Worm (Caenorhabditis elegans) whole organism, L3 larva: ENCODE data around the gene C16C8.4.
"Not testable (repeated sequence)": the region's sequence is repeated elsewhere in the genome, so short reads cannot be mapped to it uniquely, and the experiment has no call there.

Source experiments
- R02D3.7 ChIP-seq: fragments of 150-350 bp; optimal IDR thresholded peaks from 2 replicates; lab custom pipeline; 2014; ENCODE audit warnings: missing biosample characterization, missing genetic modification characterization
- ZK546.5 ChIP-seq: sonication (generic microtip); optimal IDR thresholded peaks from 2 replicates; lab custom pipeline; 2017; ENCODE audit warnings: missing biosample characterization, missing genetic modification characterization
- aly-2 ChIP-seq: fragments of 150-350 bp; optimal IDR thresholded peaks from 2 replicates; lab custom pipeline; 2014; ENCODE audit warnings: missing biosample characterization, missing genetic modification characterization
- ceh-16 ChIP-seq: sonication (generic microtip); optimal IDR thresholded peaks from 2 replicates; lab custom pipeline; 2017; ENCODE audit warnings: missing biosample characterization, missing genetic modification characterization
- ceh-28 ChIP-seq: fragments of 150-350 bp; optimal IDR thresholded peaks from 2 replicates; lab custom pipeline; 2014; ENCODE audit warnings: missing biosample characterization, missing genetic modification reagents, missing genetic modification characterization
- ceh-82 ChIP-seq: fragments of 150-350 bp; optimal IDR thresholded peaks from 2 replicates; lab custom pipeline; 2014; ENCODE audit warnings: missing biosample characterization, missing genetic modification characterization
- ceh-9 ChIP-seq: sonication (generic microtip); optimal IDR thresholded peaks from 2 replicates; lab custom pipeline; 2018; ENCODE audit warnings: missing biosample characterization, missing genetic modification characterization
- daf-12 ChIP-seq: fragments of 150-350 bp; optimal IDR thresholded peaks from 2 replicates; lab custom pipeline; 2014; ENCODE audit warnings: missing biosample characterization, missing genetic modification reagents, missing genetic modification characterization
- egl-27 ChIP-seq: sonication (generic microtip); optimal IDR thresholded peaks from 4 replicates; lab custom pipeline; 2017; ENCODE audit warnings: missing biosample characterization, missing genetic modification reagents, missing genetic modification characterization
- egl-5 ChIP-seq: fragments of 150-350 bp; optimal IDR thresholded peaks from 2 replicates; lab custom pipeline; 2017; ENCODE audit warnings: missing biosample characterization, missing genetic modification reagents, missing genetic modification characterization, inconsistent platforms
- elt-1 ChIP-seq: fragments of 150-350 bp; optimal IDR thresholded peaks from 2 replicates; lab custom pipeline; 2014; ENCODE audit warnings: missing biosample characterization, missing genetic modification characterization
- elt-3 ChIP-seq, 3 experiments: fragments of 150-350 bp in 1 of 3; sonication (generic microtip) in 2 of 3; optimal IDR thresholded peaks; 2 replicates in 2 of 3; 4 replicates in 1 of 3; lab custom pipeline; 2014 to 2017; ENCODE audit warnings: missing biosample characterization in 3 of 3, missing genetic modification characterization in 3 of 3
- eor-1 ChIP-seq, 2 experiments: fragments of 150-350 bp; optimal IDR thresholded peaks; 2 replicates each; lab custom pipeline; 2014 to 2018; ENCODE audit warnings: missing biosample characterization in 2 of 2, missing genetic modification characterization in 2 of 2
- fkh-10 ChIP-seq: sonication (generic microtip); optimal IDR thresholded peaks from 2 replicates; lab custom pipeline; 2017; ENCODE audit warnings: missing biosample characterization, missing genetic modification reagents, missing genetic modification characterization
- fkh-2 ChIP-seq: fragments of 150-350 bp; optimal IDR thresholded peaks from 2 replicates; lab custom pipeline; 2014; ENCODE audit warnings: missing biosample characterization, missing genetic modification reagents, missing genetic modification characterization
- jun-1 ChIP-seq: fragments of 150-350 bp; optimal IDR thresholded peaks from 2 replicates; lab custom pipeline; 2014; ENCODE audit warnings: missing biosample characterization, missing genetic modification reagents, missing genetic modification characterization
- lin-39 ChIP-seq: fragments of 150-350 bp; optimal IDR thresholded peaks from 2 replicates; lab custom pipeline; 2018; ENCODE audit warnings: missing biosample characterization, missing genetic modification reagents, missing genetic modification characterization
- mdl-1 ChIP-seq: fragments of 150-350 bp; optimal IDR thresholded peaks from 2 replicates; lab custom pipeline; 2014; ENCODE audit warnings: missing biosample characterization, missing genetic modification characterization
- nfya-1 ChIP-seq: sonication (generic microtip); optimal IDR thresholded peaks from 2 replicates; lab custom pipeline; 2017; ENCODE audit warnings: missing genetic modification characterization, mild to moderate bottlenecking, missing compliant biosample characterization, antibody characterized with exemption, moderate library complexity; ENCODE audit not compliant: insufficient read depth
- nhr-11 ChIP-seq: fragments of 150-350 bp; optimal IDR thresholded peaks from 2 replicates; lab custom pipeline; 2014; ENCODE audit warnings: missing biosample characterization, missing genetic modification characterization
- nhr-12 ChIP-seq: fragments of 150-350 bp; optimal IDR thresholded peaks from 2 replicates; lab custom pipeline; 2014; ENCODE audit warnings: missing biosample characterization, missing genetic modification characterization
- nhr-23 ChIP-seq: fragments of 150-350 bp; optimal IDR thresholded peaks from 2 replicates; lab custom pipeline; 2014; ENCODE audit warnings: missing biosample characterization, missing genetic modification reagents, missing genetic modification characterization
- nhr-237 ChIP-seq: fragments of 150-350 bp; optimal IDR thresholded peaks from 2 replicates; lab custom pipeline; 2014; ENCODE audit warnings: missing biosample characterization, missing genetic modification characterization
- nhr-25 ChIP-seq: sonication (generic microtip); optimal IDR thresholded peaks from 2 replicates; lab custom pipeline; 2017; ENCODE audit warnings: missing biosample characterization, missing genetic modification characterization
- nhr-28 ChIP-seq: fragments of 150-350 bp; optimal IDR thresholded peaks from 2 replicates; lab custom pipeline; 2014; ENCODE audit warnings: missing biosample characterization, missing genetic modification characterization
- nhr-43 ChIP-seq: sonication (generic microtip); optimal IDR thresholded peaks from 2 replicates; lab custom pipeline; 2016; ENCODE audit warnings: mild to moderate bottlenecking, missing genetic modification characterization, missing compliant biosample characterization; ENCODE audit not compliant: poor library complexity, severe bottlenecking
- nhr-67 ChIP-seq: fragments of 150-350 bp; optimal IDR thresholded peaks from 2 replicates; lab custom pipeline; 2014; ENCODE audit warnings: missing biosample characterization, missing genetic modification characterization
- nhr-76 ChIP-seq: fragments of 150-350 bp; sonication (generic microtip); optimal IDR thresholded peaks from 5 replicates; lab custom pipeline; 2014; ENCODE audit warnings: missing biosample characterization, missing genetic modification characterization
- nhr-77 ChIP-seq: fragments of 150-350 bp; optimal IDR thresholded peaks from 2 replicates; lab custom pipeline; 2014; ENCODE audit warnings: missing biosample characterization, missing genetic modification characterization
- pqm-1 ChIP-seq: fragments of 150-350 bp; optimal IDR thresholded peaks from 2 replicates; lab custom pipeline; 2017; ENCODE audit warnings: missing biosample characterization, missing genetic modification characterization, inconsistent platforms
- sea-2 ChIP-seq: fragments of 150-350 bp; sonication (generic microtip); optimal IDR thresholded peaks from 4 replicates; lab custom pipeline; 2014; ENCODE audit warnings: missing biosample characterization, missing genetic modification reagents, missing genetic modification characterization
- skn-1 ChIP-seq: fragments of 150-350 bp; optimal IDR thresholded peaks from 2 replicates; lab custom pipeline; 2014; ENCODE audit warnings: missing biosample characterization, missing genetic modification characterization
- snpc-4 ChIP-seq: fragments of 150-350 bp; optimal IDR thresholded peaks from 2 replicates; lab custom pipeline; 2014; ENCODE audit warnings: missing biosample characterization, missing genetic modification characterization
- tbx-2 ChIP-seq: sonication (generic microtip); optimal IDR thresholded peaks from 2 replicates; lab custom pipeline; 2016; ENCODE audit warnings: mild to moderate bottlenecking, missing genetic modification characterization, missing compliant biosample characterization
- unc-39 ChIP-seq: sonication (generic microtip); optimal IDR thresholded peaks from 4 replicates; lab custom pipeline; 2017; ENCODE audit warnings: missing biosample characterization, missing genetic modification characterization
- ztf-4 ChIP-seq: fragments of 150-350 bp; optimal IDR thresholded peaks from 2 replicates; lab custom pipeline; 2014; ENCODE audit warnings: missing biosample characterization, missing genetic modification characterization

Gene C16C8.4

DNA sequence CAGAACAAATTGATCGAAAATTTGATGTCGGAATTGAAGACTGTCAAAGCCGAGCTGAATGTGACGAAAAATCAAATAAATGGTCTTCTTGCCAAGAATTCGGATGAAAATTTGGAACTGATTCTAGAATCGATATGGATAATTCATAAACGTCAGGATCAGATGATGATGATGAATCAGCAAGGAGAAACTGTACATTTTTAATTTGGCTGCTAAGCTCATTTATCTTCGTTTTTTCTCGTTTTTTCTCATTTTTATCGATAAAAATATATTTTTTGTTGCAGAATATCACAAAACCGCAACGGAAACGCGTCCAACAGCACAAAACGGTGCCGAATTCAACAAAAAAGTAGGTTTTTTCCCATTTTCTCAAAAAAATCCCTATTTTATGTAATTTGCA, 5.3 kb upstream of the C16C8.4 start, which contains the start of gene C16C8.14:
Gene C16C8.14, plus strand, starts transcription at position 301 of the 400 bp plus-strand sequence.
- TF ChIP-seq nhr-12, pqm-1, nhr-77 (tag; lab: Kevin White, UChicago): not testable (repeated sequence)

ce11 chrII:3448776-3449280, 4.6 kb upstream of the C16C8.4 start, which contains the start of gene C16C8.25:
C16C8.25 (plus strand) TSS chrII:3449230.
- TF ChIP-seq egl-5 (tag; lab: Kevin White, UChicago) (no peak), mdl-1 (tag; lab: Kevin White, UChicago) (no peak), nhr-67 (tag; lab: Kevin White, UChicago) (no peak), ceh-82 (no peak), R02D3.7 (tag; lab: Kevin White, UChicago) (no peak), nhr-237 (tag; lab: Kevin White, UChicago) (no peak), daf-12 (tag; lab: Kevin White, UChicago) (no peak), aly-2 (tag; lab: Kevin White, UChicago) (no peak), ztf-4 (tag; lab: Kevin White, UChicago) (no peak), nfya-1 (tag; lab: Kevin White, UChicago) (no peak), tbx-2 (tag; lab: Kevin White, UChicago) (no peak), elt-3 (tag; optimal IDR thresholded peaks at IDR 0.05; lab: Kevin White, UChicago) (no peak), skn-1 (tag; lab: Kevin White, UChicago) (no peak), elt-1 (tag; lab: Kevin White, UChicago) (no peak), unc-39 (tag; lab: Kevin White, UChicago) (no peak), fkh-10 (GFP tag; lab: Kevin White, UChicago) (no peak)

- no peak for TF ChIP-seq fkh-2 (tag; lab: Kevin White, UChicago)
- TF ChIP-seq egl-5 (tag; lab: Kevin White, UChicago): no peak
- TF ChIP-seq snpc-4 (tag; lab: Kevin White, UChicago): no peak
- TF ChIP-seq ceh-9: no peak
- TF ChIP-seq ceh-28 (tag; lab: Kevin White, UChicago): no peak
- no peak for TF ChIP-seq ZK546.5 (tag; lab: Kevin White, UChicago)
- TF ChIP-seq ceh-82: no peak
Observed at ce11 chrII:3447906-3448305, 3.7 kb upstream of the C16C8.4 start, which contains the start of gene C16C8.21. C16C8.21 (plus strand) TSS chrII:3448206.

DNA sequence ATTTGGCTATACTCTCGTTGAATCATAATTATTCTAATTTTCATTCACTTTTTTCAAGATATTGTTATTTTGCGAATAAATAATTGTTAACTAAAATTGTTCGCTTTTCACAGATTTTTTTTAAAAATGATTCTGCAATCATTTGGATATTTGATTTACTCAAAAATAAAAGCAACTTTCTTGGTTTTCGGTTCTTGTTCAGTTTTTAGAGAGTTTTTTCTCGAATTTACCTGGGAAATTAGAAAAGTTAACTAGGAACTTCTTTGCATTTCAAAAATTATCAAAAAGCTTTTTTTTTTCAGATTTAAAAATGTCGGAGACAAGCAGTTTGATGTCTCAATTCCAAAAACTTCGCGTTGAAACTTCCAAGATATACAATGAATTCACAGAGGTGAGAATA, 2.5 kb upstream of the C16C8.4 start, which contains the start of the genes C16C8.20 and gldi-6:
Gene C16C8.20, plus strand, starts transcription at position 301 of the 400 bp plus-strand sequence.
Gene gldi-6, plus strand, starts transcription at position 301 of the 400 bp plus-strand sequence.
- TF ChIP-seq jun-1 (tag; lab: Kevin White, UChicago) (no peak), ceh-16 (tag; lab: Kevin White, UChicago) (no peak), nhr-23 (tag; lab: Kevin White, UChicago) (no peak), snpc-4 (tag; lab: Kevin White, UChicago) (no peak), elt-1 (tag; lab: Kevin White, UChicago) (no peak), fkh-2 (tag; lab: Kevin White, UChicago) (no peak), nhr-77 (tag; lab: Kevin White, UChicago) (no peak), nhr-11 (no peak)
- TF ChIP-seq, all 47 proteins: peak for 0

ce11 chrII:3445285-3445806, 1.2 kb upstream of the C16C8.4 start, which contains the start of the genes C16C8.5 and C16C8.16:
C16C8.5 (minus strand) TSS chrII:3445385.
C16C8.16 (plus strand) TSS chrII:3445756.
- no peak for TF ChIP-seq egl-5 (tag; lab: Kevin White, UChicago)
- TF ChIP-seq ztf-4 (tag; lab: Kevin White, UChicago): no peak
- TF ChIP-seq nhr-76 (tag; lab: Kevin White, UChicago): no peak
- no peak for TF ChIP-seq nhr-43 (tag; lab: Kevin White, UChicago)

DNA sequence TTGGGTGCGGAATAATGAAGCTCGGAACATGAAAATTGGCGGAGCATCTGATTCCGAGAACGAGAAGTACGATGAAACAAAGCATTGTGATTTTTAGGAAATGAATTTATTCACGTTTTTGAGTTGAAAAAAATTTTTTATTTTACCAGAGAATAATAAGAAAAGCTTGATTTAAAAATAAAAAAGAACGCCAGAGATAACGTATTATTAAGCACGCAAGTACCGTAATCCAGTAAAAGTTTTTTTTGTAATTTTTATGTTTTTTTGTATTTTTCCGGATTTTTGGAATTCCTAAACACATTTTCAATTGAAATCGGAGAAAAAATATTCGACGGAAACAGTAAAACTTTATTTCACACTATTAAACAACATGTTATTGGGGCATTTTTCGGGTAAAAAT, 1.0 kb downstream of the C16C8.4 start, which contains the start of gene C16C8.22:
Gene C16C8.22, minus strand, starts transcription at position 101 of the 400 bp plus-strand sequence.
- TF ChIP-seq nhr-11: no peak
- TF ChIP-seq ceh-28 (tag; lab: Kevin White, UChicago): no peak
- TF ChIP-seq nfya-1 (tag; lab: Kevin White, UChicago): no peak
- TF ChIP-seq sea-2 (GFP tag; lab: Kevin White, UChicago): no peak
- no peak for TF ChIP-seq lin-39 (tag; lab: Kevin White, UChicago)
- TF ChIP-seq nhr-76 (tag; lab: Kevin White, UChicago): no peak
- TF ChIP-seq tbx-2 (tag; lab: Kevin White, UChicago): no peak
- TF ChIP-seq nhr-25 (tag; lab: Kevin White, UChicago): no peak
- TF ChIP-seq nhr-23 (tag; lab: Kevin White, UChicago): no peak
- TF ChIP-seq nhr-77 (tag; lab: Kevin White, UChicago): no peak
- no peak for TF ChIP-seq ceh-9
- no peak for TF ChIP-seq ceh-82
- TF ChIP-seq nhr-28 (tag; lab: Kevin White, UChicago): no peak
- no peak for TF ChIP-seq elt-3 (tag; optimal IDR thresholded peaks at IDR 0.05; lab: Kevin White, UChicago)
- no peak for TF ChIP-seq eor-1 (tag; optimal IDR thresholded peaks at IDR 0.05; lab: Kevin White, UChicago)
- no peak for TF ChIP-seq aly-2 (tag; lab: Kevin White, UChicago)
- TF ChIP-seq jun-1 (tag; lab: Kevin White, UChicago): no peak
- no peak for TF ChIP-seq egl-27 (tag; lab: Kevin White, UChicago)
